Fruit fly (Drosophila melanogaster) whole organism, embryonic: Measurements from ENCODE around the gene CG12477.

Source experiments
- ATbp ChIP-seq: fragments of 200-800 bp; sonication (Bioruptor generic); optimal IDR thresholded peaks from 2 replicates; lab custom pipeline; 2017; ENCODE audit warnings: missing biosample characterization, mild to moderate bottlenecking, missing genetic modification characterization, missing genetic modification reagents
- Adf1 ChIP-seq: fragments of 200-800 bp; sonication (Bioruptor generic); IDR thresholded peaks from 2 replicates; pipeline ENCODE4 v1.3.6; 2022; ENCODE audit warnings: missing biosample characterization, missing genetic modification characterization
- Atf6 ChIP-seq: fragments of 200-800 bp; sonication (Bioruptor generic); IDR thresholded peaks from 2 replicates; pipeline ENCODE4 v1.3.6; 2022; ENCODE audit warnings: missing biosample characterization, missing genetic modification characterization
- CG11695 ChIP-seq: fragments of 200-800 bp; sonication (Bioruptor generic); IDR thresholded peaks from 3 replicates; pipeline ENCODE4 v1.3.6; 2022; ENCODE audit warnings: missing biosample characterization, missing genetic modification characterization
- CG12219 ChIP-seq: fragments of 200-800 bp; sonication (Bioruptor generic); optimal IDR thresholded peaks from 3 replicates; lab custom pipeline; 2018; ENCODE audit warnings: missing biosample characterization, mild to moderate bottlenecking, missing genetic modification characterization
- CG12769 ChIP-seq: fragments of 200-800 bp; sonication (Bioruptor generic); optimal IDR thresholded peaks from 2 replicates; lab custom pipeline; 2019; ENCODE audit warnings: missing biosample characterization, mild to moderate bottlenecking, missing genetic modification characterization, moderate library complexity
- CG13287 ChIP-seq: fragments of 200-800 bp; sonication (Bioruptor generic); IDR thresholded peaks from 2 replicates; pipeline ENCODE4 v1.3.6; 2022; ENCODE audit warnings: missing biosample characterization, missing genetic modification characterization; ENCODE audit not compliant: partially characterized antibody
- CG13894 ChIP-seq: fragments of 200-800 bp; sonication (Bioruptor generic); optimal IDR thresholded peaks from 3 replicates; lab custom pipeline; 2018; ENCODE audit warnings: missing biosample characterization, mild to moderate bottlenecking, missing genetic modification characterization, moderate library complexity
- CG14710 ChIP-seq: fragments of 200-800 bp; sonication (Bioruptor generic); optimal IDR thresholded peaks from 3 replicates; lab custom pipeline; 2019; ENCODE audit warnings: missing biosample characterization, mild to moderate bottlenecking, missing genetic modification characterization, moderate library complexity
- CG16815 ChIP-seq: fragments of 200-800 bp; sonication (Bioruptor generic); optimal IDR thresholded peaks from 3 replicates; lab custom pipeline; 2017; ENCODE audit warnings: missing biosample characterization, mild to moderate bottlenecking, missing genetic modification characterization
- CG17361 ChIP-seq: fragments of 200-800 bp; sonication (Bioruptor generic); IDR thresholded peaks from 3 replicates; pipeline ENCODE4 v1.3.6; 2022; ENCODE audit warnings: missing biosample characterization, missing genetic modification characterization
- CG32532 ChIP-seq: fragments of 200-800 bp; sonication (Bioruptor generic); IDR thresholded peaks from 2 replicates; pipeline ENCODE4 v1.3.6; 2022; ENCODE audit warnings: missing biosample characterization, missing genetic modification characterization
- CG33557 ChIP-seq: fragments of 200-800 bp; sonication (Bioruptor generic); optimal IDR thresholded peaks from 2 replicates; lab custom pipeline; 2019; ENCODE audit warnings: missing biosample characterization, mild to moderate bottlenecking, missing genetic modification characterization, moderate library complexity
- CG34376 ChIP-seq: fragments of 200-800 bp; sonication (Bioruptor generic); optimal IDR thresholded peaks from 2 replicates; lab custom pipeline; 2018; ENCODE audit warnings: missing biosample characterization, mild to moderate bottlenecking, missing genetic modification characterization
- CG4424 ChIP-seq: fragments of 200-800 bp; sonication (Bioruptor generic); optimal IDR thresholded peaks from 3 replicates; lab custom pipeline; 2016; ENCODE audit warnings: missing biosample characterization, missing genetic modification characterization
- CG5180 ChIP-seq: fragments of 200-800 bp; sonication (Bioruptor generic); optimal IDR thresholded peaks from 3 replicates; lab custom pipeline; 2017; ENCODE audit warnings: missing biosample characterization, missing genetic modification characterization, mild to moderate bottlenecking, moderate library complexity, missing genetic modification reagents
- CG7928 ChIP-seq: fragments of 200-800 bp; sonication (Bioruptor generic); optimal IDR thresholded peaks from 2 replicates; lab custom pipeline; 2017; ENCODE audit warnings: missing biosample characterization, mild to moderate bottlenecking, missing genetic modification characterization
- CG8089 ChIP-seq: fragments of 200-800 bp; sonication (Bioruptor generic); optimal IDR thresholded peaks from 3 replicates; lab custom pipeline; 2016; ENCODE audit warnings: missing biosample characterization, missing genetic modification characterization
- CTCF ChIP-seq: fragments of 200-800 bp; sonication (Bioruptor generic); optimal IDR thresholded peaks from 2 replicates; lab custom pipeline; 2017; ENCODE audit warnings: missing biosample characterization, mild to moderate bottlenecking, missing genetic modification characterization, moderate library complexity
- Doc2 ChIP-seq: fragments of 200-800 bp; sonication (Bioruptor generic); IDR thresholded peaks from 2 replicates; pipeline ENCODE4 v1.3.6; 2022; ENCODE audit warnings: missing biosample characterization, missing genetic modification characterization
- Drgx ChIP-seq: fragments of 200-800 bp; sonication (Bioruptor generic); IDR thresholded peaks from 2 replicates; pipeline ENCODE4 v1.3.6; 2022; ENCODE audit warnings: missing biosample characterization, missing genetic modification characterization
- Eip74EF ChIP-seq, 2 experiments: fragments of 200-800 bp in 1 of 2; fragments of >200 bp in 1 of 2; sonication (Bioruptor generic) in 1 of 2; optimal IDR thresholded peaks; 2 replicates each; lab custom pipeline; 2017 to 2019; ENCODE audit warnings: missing biosample characterization in 2 of 2, missing genetic modification characterization in 2 of 2, mild to moderate bottlenecking in 1 of 2, moderate library complexity in 1 of 2
- HLHmδ ChIP-seq: fragments of 200-800 bp; sonication (Bioruptor generic); optimal IDR thresholded peaks from 2 replicates; lab custom pipeline; 2018; ENCODE audit warnings: missing biosample characterization, mild to moderate bottlenecking, missing genetic modification characterization, moderate library complexity
- Hand ChIP-seq: fragments of 200-800 bp; sonication (Bioruptor generic); optimal IDR thresholded peaks from 2 replicates; lab custom pipeline; 2017; ENCODE audit warnings: mild to moderate bottlenecking, missing biosample characterization, missing genetic modification reagents, missing genetic modification characterization
- HmgD ChIP-seq: fragments of 200-800 bp; sonication (Bioruptor generic); optimal IDR thresholded peaks from 3 replicates; lab custom pipeline; 2016; ENCODE audit warnings: missing biosample characterization, missing genetic modification characterization
- Lim3 ChIP-seq: fragments of 200-800 bp; sonication (Bioruptor generic); IDR thresholded peaks from 2 replicates; pipeline ENCODE4 v1.3.6; 2022; ENCODE audit warnings: missing biosample characterization, missing genetic modification characterization
- Mes4 ChIP-seq: fragments of 200-800 bp; sonication (Bioruptor generic); optimal IDR thresholded peaks from 2 replicates; lab custom pipeline; 2016; ENCODE audit warnings: missing biosample characterization, missing genetic modification characterization
- NFAT ChIP-seq: fragments of 200-800 bp; sonication (Bioruptor generic); IDR thresholded peaks from 2 replicates; pipeline ENCODE4 v1.3.6; 2022; ENCODE audit warnings: missing biosample characterization, missing genetic modification characterization
- Opbp ChIP-seq: fragments of 200-800 bp; sonication (Bioruptor generic); IDR thresholded peaks from 3 replicates; pipeline ENCODE4 v1.3.6; 2022; ENCODE audit warnings: missing biosample characterization, missing genetic modification characterization; ENCODE audit not compliant: partially characterized antibody
- Ptx1 ChIP-seq: fragments of 200-800 bp; sonication (Bioruptor generic); IDR thresholded peaks from 2 replicates; pipeline ENCODE4 v1.3.6; 2022; ENCODE audit warnings: missing biosample characterization, missing genetic modification characterization
- Trl ChIP-seq, 3 experiments: fragments of >200 bp in 2 of 3; fragments of 200-800 bp in 1 of 3; sonication (Bioruptor generic) in 1 of 3; optimal IDR thresholded peaks; 2 replicates in 1 of 3; 3 replicates in 2 of 3; lab custom pipeline; 2016 to 2017; ENCODE audit warnings: missing biosample characterization in 1 of 3, missing genetic modification characterization in 1 of 3
- ato ChIP-seq: fragments of 200-800 bp; sonication (Bioruptor generic); IDR thresholded peaks from 2 replicates; pipeline ENCODE4 v1.3.6; 2022; ENCODE audit warnings: missing biosample characterization, missing genetic modification characterization; ENCODE audit not compliant: partially characterized antibody
- bbx ChIP-seq: fragments of 200-800 bp; sonication (Bioruptor generic); IDR thresholded peaks from 2 replicates; pipeline ENCODE4 v1.3.6; 2022; ENCODE audit warnings: missing biosample characterization, missing genetic modification characterization; ENCODE audit not compliant: partially characterized antibody
- chinmo ChIP-seq: fragments of 200-800 bp; sonication (Bioruptor generic); IDR thresholded peaks from 4 replicates; pipeline ENCODE4 v1.3.6; 2022; ENCODE audit warnings: missing biosample characterization, missing genetic modification characterization; ENCODE audit not compliant: partially characterized antibody
- da ChIP-seq: fragments of 200-800 bp; sonication (Bioruptor generic); optimal IDR thresholded peaks from 2 replicates; lab custom pipeline; 2016; ENCODE audit warnings: missing biosample characterization, missing genetic modification characterization
- ftz-f1 ChIP-seq: fragments of 200-800 bp; sonication (Bioruptor generic); optimal IDR thresholded peaks from 2 replicates; lab custom pipeline; 2016; ENCODE audit warnings: missing biosample characterization, missing genetic modification characterization
- hb ChIP-seq: fragments of 200-800 bp; sonication (Bioruptor generic); IDR thresholded peaks from 3 replicates; pipeline ENCODE4 v1.3.6; 2022; ENCODE audit warnings: missing biosample characterization, missing genetic modification characterization; ENCODE audit not compliant: partially characterized antibody
- jigr1 ChIP-seq: fragments of 200-800 bp; sonication (Bioruptor generic); IDR thresholded peaks from 3 replicates; pipeline ENCODE4 v1.3.6; 2022; ENCODE audit warnings: missing biosample characterization, missing genetic modification characterization
- kni ChIP-seq: fragments of 200-800 bp; sonication (Bioruptor generic); optimal IDR thresholded peaks from 3 replicates; lab custom pipeline; 2017; ENCODE audit warnings: mild to moderate bottlenecking, missing biosample characterization, missing genetic modification reagents, missing genetic modification characterization
- maf-S ChIP-seq: fragments of 200-800 bp; sonication (Bioruptor generic); optimal IDR thresholded peaks from 2 replicates; lab custom pipeline; 2016; ENCODE audit warnings: missing biosample characterization, missing genetic modification characterization
- onecut ChIP-seq: fragments of 200-800 bp; sonication (Bioruptor generic); IDR thresholded peaks from 2 replicates; pipeline ENCODE4 v1.3.6; 2022; ENCODE audit warnings: missing biosample characterization, missing genetic modification characterization
- phol ChIP-seq: fragments of 200-800 bp; sonication (Bioruptor generic); optimal IDR thresholded peaks from 3 replicates; lab custom pipeline; 2018; ENCODE audit warnings: missing biosample characterization, mild to moderate bottlenecking, missing genetic modification characterization, moderate library complexity
- pros ChIP-seq: fragments of 200-800 bp; sonication (Bioruptor generic); optimal IDR thresholded peaks from 3 replicates; lab custom pipeline; 2019; ENCODE audit warnings: missing biosample characterization, mild to moderate bottlenecking, missing genetic modification characterization, moderate library complexity
- pum ChIP-seq: fragments of 200-800 bp; sonication (Bioruptor generic); optimal IDR thresholded peaks from 2 replicates; lab custom pipeline; 2016; ENCODE audit warnings: missing biosample characterization, missing genetic modification characterization
- sd ChIP-seq: fragments of 200-800 bp; sonication (Bioruptor generic); optimal IDR thresholded peaks from 3 replicates; lab custom pipeline; 2018; ENCODE audit warnings: missing biosample characterization, mild to moderate bottlenecking, missing genetic modification characterization, moderate library complexity
- ssp ChIP-seq: fragments of 200-800 bp; sonication (Bioruptor generic); IDR thresholded peaks from 2 replicates; pipeline ENCODE4 v1.3.6; 2022; ENCODE audit warnings: missing biosample characterization, missing genetic modification characterization
- tgo ChIP-seq: fragments of 200-800 bp; sonication (Bioruptor generic); IDR thresholded peaks from 3 replicates; pipeline ENCODE4 v1.3.6; 2022; ENCODE audit warnings: missing biosample characterization, missing genetic modification characterization
- tll ChIP-seq, 2 experiments: fragments of 200-800 bp in 1 of 2; fragments of >200 bp in 1 of 2; sonication (Bioruptor generic) in 1 of 2; optimal IDR thresholded peaks; 2 replicates each; lab custom pipeline; 2017 to 2019; ENCODE audit warnings: missing biosample characterization in 2 of 2, missing genetic modification characterization in 2 of 2, mild to moderate bottlenecking in 1 of 2, moderate library complexity in 1 of 2
- vvl ChIP-seq: fragments of 200-800 bp; sonication (Bioruptor generic); IDR thresholded peaks from 2 replicates; pipeline ENCODE4 v1.3.6; 2022; ENCODE audit warnings: missing biosample characterization, missing genetic modification characterization
- z ChIP-seq: fragments of 200-800 bp; sonication (Bioruptor generic); IDR thresholded peaks from 3 replicates; pipeline ENCODE4 v1.3.6; 2022; ENCODE audit warnings: missing biosample characterization, missing genetic modification characterization

Gene CG12477

DNA sequence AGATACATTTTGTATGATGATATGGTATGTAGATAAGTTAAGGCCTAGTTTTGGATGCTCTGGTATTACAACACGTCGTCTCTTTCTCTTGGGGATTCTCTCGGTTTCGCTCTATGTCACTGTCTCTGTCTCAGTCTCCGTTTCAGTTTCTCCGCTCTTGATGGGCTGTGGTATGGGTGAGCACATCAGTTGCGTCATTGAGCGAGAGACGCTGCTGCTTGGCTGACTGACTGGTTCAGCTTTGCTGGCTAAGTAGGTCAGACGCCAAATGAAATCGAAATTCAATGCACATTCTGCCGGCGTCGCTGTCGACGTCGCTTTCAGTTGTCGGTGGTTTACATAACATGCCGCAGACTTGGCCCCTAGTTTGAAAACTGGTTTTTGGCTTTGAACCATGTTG is 30.8 kb upstream of the CG12477 start (continued):
- no peak for TF ChIP-seq phol (tag; lab: Kevin White, UChicago)
- no peak for TF ChIP-seq Lim3 (GFP tag; lab: Robert Waterston, UW)
- no peak for TF ChIP-seq CG17361 (GFP tag; lab: Robert Waterston, UW)
- peak; percentile 63 for TF ChIP-seq pros (GFP tag; lab: Kevin White, UChicago)
- TF ChIP-seq hb = no peak
- peak; percentile 51 for TF ChIP-seq CG13894 (tag; lab: Kevin White, UChicago)
- TF ChIP-seq CG12769 (tag; lab: Kevin White, UChicago) = peak; percentile 27
- no peak for TF ChIP-seq CG16815
- TF ChIP-seq NFAT = no peak
- TF ChIP-seq Atf6 = no peak
- TF ChIP-seq sd = peak; percentile 53
- TF ChIP-seq ATbp (GFP tag; lab: Kevin White, UChicago) = no peak
- no peak for TF ChIP-seq maf-S (GFP tag; lab: Kevin White, UChicago)
- peak; percentile 41; the same call in 1 of the 2 replicates for TF ChIP-seq bbx (GFP tag; lab: Robert Waterston, UW)
- no peak for TF ChIP-seq ato (GFP tag; lab: Robert Waterston, UW)
- TF ChIP-seq Mes4 (GFP tag; lab: Kevin White, UChicago) = no peak
- no peak for TF ChIP-seq CG11695 (GFP tag; lab: Robert Waterston, UW)
- TF ChIP-seq z = 0 out of 3 replicates have a peak, but pooled peaks have one; percentile 63
- no peak for TF ChIP-seq tgo (GFP tag; lab: Robert Waterston, UW)
- TF ChIP-seq CG14710 (tag; lab: Kevin White, UChicago) = no peak
- no peak for TF ChIP-seq CG7928 (GFP tag; lab: Kevin White, UChicago)
- no peak for TF ChIP-seq tll (GFP tag; optimal IDR thresholded peaks at IDR 0.05; lab: Kevin White, UChicago)
- TF ChIP-seq pum (GFP tag; lab: Kevin White, UChicago) = no peak
- no peak for TF ChIP-seq Hand (GFP tag; lab: Kevin White, UChicago)
- TF ChIP-seq Doc2 (GFP tag; lab: Robert Waterston, UW) = no peak
- TF ChIP-seq HmgD (GFP tag; lab: Kevin White, UChicago) = no peak
- peak; percentile 32; the same call in 1 of the 2 replicates for TF ChIP-seq vvl (GFP tag; lab: Robert Waterston, UW)
- no peak for TF ChIP-seq Opbp (GFP tag; lab: Robert Waterston, UW)
- TF ChIP-seq chinmo (GFP tag; lab: Robert Waterston, UW) = peak; percentile 99
- peak; percentile 22 for TF ChIP-seq CG12219 (GFP tag; lab: Kevin White, UChicago)
- TF ChIP-seq Adf1 = peak; percentile 81
- peak; percentile 23; the same call in 1 of the 2 replicates for TF ChIP-seq onecut (GFP tag; lab: Robert Waterston, UW)
- TF ChIP-seq CG34376 (GFP tag; lab: Kevin White, UChicago) = no peak
- no peak for TF ChIP-seq da (GFP tag; lab: Kevin White, UChicago)
- TF ChIP-seq Ptx1 = no peak
- TF ChIP-seq ftz-f1 = peak; percentile 15
- TF ChIP-seq kni (GFP tag; lab: Kevin White, UChicago) = peak; percentile 70
- TF ChIP-seq CG8089 (GFP tag; lab: Kevin White, UChicago) = no peak
- peak; percentile 41 for TF ChIP-seq CG33557 (GFP tag; lab: Kevin White, UChicago)
- TF ChIP-seq CG13287 (GFP tag; lab: Robert Waterston, UW) = peak; percentile 23; the same call in 1 of the 2 replicates
- TF ChIP-seq CG5180 (GFP tag; lab: Kevin White, UChicago) = peak; percentile 1
- TF ChIP-seq Drgx = peak; percentile 33; the same call in 1 of the 2 replicates
- TF ChIP-seq jigr1 (GFP tag; lab: Robert Waterston, UW) = no peak
- no peak for TF ChIP-seq CG4424 (GFP tag; lab: Kevin White, UChicago)
- peak; percentile 71 to 80 for TF ChIP-seq Trl (optimal IDR thresholded peaks at IDR 0.05; lab: Kevin White, UChicago)
- TF ChIP-seq Trl (GFP tag; optimal IDR thresholded peaks at IDR 0.05; lab: Kevin White, UChicago) = no peak
- no peak; the same call in 1 of the 2 replicates for TF ChIP-seq CG32532
- no peak for TF ChIP-seq ssp (GFP tag; lab: Robert Waterston, UW)
- TF ChIP-seq CTCF (GFP tag; lab: Kevin White, UChicago) = no peak
- peak; percentile 77 for TF ChIP-seq HLHmδ (GFP tag; lab: Kevin White, UChicago)
- TF ChIP-seq Eip74EF (GFP tag; optimal IDR thresholded peaks at IDR 0.05; lab: Kevin White, UChicago) = peak in 1 of 2 experiments; percentile 38
